Worm (Caenorhabditis elegans) whole organism, young adult: Measurements from ENCODE around the gene F22F4.9.

Experiments used
- C06A6.2 ChIP-seq: fragments of 200-800 bp; sonication (Bioruptor generic); conservative IDR thresholded peaks from 2 replicates; pipeline ENCODE4 v1.3.6; 2022; ENCODE audit warnings: missing genetic modification characterization, missing compliant biosample characterization
- F10E7.11 ChIP-seq: sonication (generic microtip); optimal IDR thresholded peaks from 2 replicates; lab custom pipeline; 2017; ENCODE audit warnings: mild to moderate bottlenecking, missing genetic modification characterization, moderate library complexity, missing compliant biosample characterization
- ceh-100 ChIP-seq: fragments of 200-800 bp; sonication (Bioruptor generic); IDR thresholded peaks from 2 replicates; pipeline ENCODE4 v1.3.6; 2022; ENCODE audit warnings: missing genetic modification reagents, missing genetic modification characterization, missing compliant biosample characterization
- ets-4 ChIP-seq: fragments of 200-800 bp; sonication (Bioruptor generic); optimal IDR thresholded peaks from 2 replicates; lab custom pipeline; 2018; ENCODE audit warnings: mild to moderate bottlenecking, missing genetic modification characterization, missing compliant biosample characterization
- mes-4 ChIP-seq: sonication (generic microtip); optimal IDR thresholded peaks from 2 replicates; lab custom pipeline; 2016; ENCODE audit warnings: missing genotype, missing genetic modification characterization, missing compliant biosample characterization
- pha-4 ChIP-seq: fragments of 150-350 bp; sonication (generic microtip); optimal IDR thresholded peaks from 2 replicates; lab custom pipeline; 2014; ENCODE audit warnings: missing biosample characterization, missing genetic modification reagents, missing genetic modification characterization
- sea-2 ChIP-seq: fragments of 200-800 bp; sonication (Bioruptor generic); IDR thresholded peaks from 2 replicates; pipeline ENCODE4 v1.3.6; 2022; ENCODE audit warnings: missing genetic modification characterization, missing compliant biosample characterization
- snpc-3.4 ChIP-seq: sonication (generic microtip); optimal IDR thresholded peaks from 2 replicates; lab custom pipeline; 2017; ENCODE audit warnings: missing genetic modification characterization, mild to moderate bottlenecking, missing compliant biosample characterization, antibody characterized with exemption, moderate library complexity, missing genotype, missing genetic modification reagents
- sptf-2 ChIP-seq: fragments of 200-800 bp; sonication (Bioruptor generic); optimal IDR thresholded peaks from 2 replicates; lab custom pipeline; 2018; ENCODE audit warnings: mild to moderate bottlenecking, missing genetic modification characterization, missing compliant biosample characterization
- tbx-9 ChIP-seq: sonication (generic microtip); optimal IDR thresholded peaks from 2 replicates; lab custom pipeline; 2016; ENCODE audit warnings: borderline replicate concordance, missing genetic modification characterization, inconsistent platforms, missing compliant biosample characterization

- no peak for TF ChIP-seq ets-4 (GFP tag; lab: Kevin White, UChicago)
- TF ChIP-seq snpc-3.4 = no peak
- no peak for TF ChIP-seq C06A6.2 (GFP tag; lab: Robert Waterston, UW)
- no peak for TF ChIP-seq sptf-2
- no peak for TF ChIP-seq sea-2 (GFP tag; lab: Robert Waterston, UW)
- TF ChIP-seq tbx-9 (tag; lab: Kevin White, UChicago) = no peak
- no peak for TF ChIP-seq ceh-100 (GFP tag; lab: Robert Waterston, UW)
- TF ChIP-seq mes-4 (tag; lab: Kevin White, UChicago) = no peak
- TF ChIP-seq F10E7.11 (tag; lab: Kevin White, UChicago) = no peak
- no peak for TF ChIP-seq pha-4 (tag; lab: Kevin White, UChicago)
Observed at ce11 chrX:5982799-5983198, 16.5 kb downstream of the F22F4.9 start.
